Fruit fly (Drosophila melanogaster): ENCODE results near the gene CG14086.

The CG14086 gene

DNA sequence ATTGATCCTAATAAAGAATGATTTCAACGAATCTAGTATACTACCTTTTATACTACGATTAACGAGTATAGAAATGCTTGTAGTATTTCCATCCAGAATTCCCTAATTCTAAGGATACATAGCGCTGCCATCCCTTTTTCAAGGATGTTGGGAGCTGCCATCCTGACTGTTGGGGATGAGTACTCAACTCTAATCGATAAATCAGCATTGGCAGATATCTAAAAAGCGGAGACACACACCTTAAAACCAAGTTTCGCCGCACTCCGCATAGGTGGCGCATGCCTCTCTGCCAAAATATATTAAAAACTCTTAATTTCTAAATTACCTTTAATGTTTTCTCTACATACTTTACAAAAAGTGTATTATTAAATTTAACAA, 18.6 kb downstream of the CG14086 start, which contains the start of gene fal (continued):
- TF ChIP-seq CG10366 (GFP tag; IDR thresholded peaks at IDR 0.05): no peak; the same call in 1 of the 2 replicates
- peak; percentile 51 for TF ChIP-seq CG11504 (tag; optimal IDR thresholded peaks at IDR 0.05)
- TF ChIP-seq mam (GFP tag; optimal IDR thresholded peaks at IDR 0.05): peak; percentile 7
- TF ChIP-seq insv (GFP tag; optimal IDR thresholded peaks at IDR 0.05): no peak
- no peak; the same call in 1 of the 2 replicates for TF ChIP-seq sisA (GFP tag; IDR thresholded peaks at IDR 0.05)
- TF ChIP-seq Elba2 (GFP tag; optimal IDR thresholded peaks at IDR 0.05): peak; percentile 8
- peak; percentile 34 for TF ChIP-seq ssp (GFP tag; IDR thresholded peaks at IDR 0.05)
- peak; percentile 43 for TF ChIP-seq CG2712 (tag; optimal IDR thresholded peaks at IDR 0.05)
- TF ChIP-seq Bgb (GFP tag; IDR thresholded peaks at IDR 0.05; ENCODE audit: partially characterized antibody): peak; percentile 64
- TF ChIP-seq ind (GFP tag; optimal IDR thresholded peaks at IDR 0.05): peak; percentile 25
- TF ChIP-seq dysf (GFP tag; IDR thresholded peaks at IDR 0.05): 0 out of 3 replicates have a peak, but pooled peaks have one; percentile 29
- TF ChIP-seq CG10267 (tag; optimal IDR thresholded peaks at IDR 0.05): peak; percentile 28
- TF ChIP-seq Ptx1 (GFP tag; IDR thresholded peaks at IDR 0.05): peak; percentile 28; the same call in 1 of the 2 replicates
- TF ChIP-seq Atf-2 (GFP tag; optimal IDR thresholded peaks at IDR 0.05): peak; percentile 20
- TF ChIP-seq br (optimal IDR thresholded peaks at IDR 0.05): no peak
- TF ChIP-seq Lhr (GFP tag; optimal IDR thresholded peaks at IDR 0.05): peak; percentile 91
- peak; percentile 6 for TF ChIP-seq CG4854 (GFP tag; optimal IDR thresholded peaks at IDR 0.05)
- TF ChIP-seq CG9797 (GFP tag; optimal IDR thresholded peaks at IDR 0.05): peak; percentile 32
- peak; percentile 82 for TF ChIP-seq stwl (tag; optimal IDR thresholded peaks at IDR 0.05)
- no peak for TF ChIP-seq p53 (GFP tag; optimal IDR thresholded peaks at IDR 0.05)
- TF ChIP-seq Sry-δ (GFP tag; optimal IDR thresholded peaks at IDR 0.05): peak; percentile 90
- TF ChIP-seq knrl (GFP tag; IDR thresholded peaks at IDR 0.05; ENCODE audit: partially characterized antibody): peak; percentile 62
- TF ChIP-seq Pdp1 (GFP tag; optimal IDR thresholded peaks at IDR 0.05): peak in 1 of 2 experiments; percentile 19
- TF ChIP-seq nmo (GFP tag; optimal IDR thresholded peaks at IDR 0.05): peak; percentile 63
- TF ChIP-seq CG10654 (GFP tag; optimal IDR thresholded peaks at IDR 0.05): peak; percentile 13
- TF ChIP-seq Hsf (GFP tag; optimal IDR thresholded peaks at IDR 0.05): peak; percentile 45
- no peak for TF ChIP-seq CG1832 (GFP tag; optimal IDR thresholded peaks at IDR 0.05)
- TF ChIP-seq CG17612 (GFP tag; IDR thresholded peaks at IDR 0.05): 0 out of 2 replicates have a peak, but pooled peaks have one; percentile 4
- TF ChIP-seq CG18619 (GFP tag; optimal IDR thresholded peaks at IDR 0.05): no peak
- no peak for TF ChIP-seq CG10462 (GFP tag; optimal IDR thresholded peaks at IDR 0.05)
- TF ChIP-seq vnd (GFP tag; IDR thresholded peaks at IDR 0.05; ENCODE audit: partially characterized antibody): no peak
- TF ChIP-seq Max (GFP tag; optimal IDR thresholded peaks at IDR 0.05): peak; percentile 11
- peak; percentile 9; the same call in 1 of the 4 replicates for TF ChIP-seq Gug (GFP tag; IDR thresholded peaks at IDR 0.05)
- TF ChIP-seq Hmr (GFP tag; optimal IDR thresholded peaks at IDR 0.05): peak; percentile 62
- TF ChIP-seq bcd (GFP tag; optimal IDR thresholded peaks at IDR 0.05): peak; percentile 11
- TF ChIP-seq CG12769 (tag; optimal IDR thresholded peaks at IDR 0.05): no peak
- TF ChIP-seq CG9817 (tag; optimal IDR thresholded peaks at IDR 0.05): peak; percentile 27
- TF ChIP-seq CG2129 (GFP tag; IDR thresholded peaks at IDR 0.05; ENCODE audit: partially characterized antibody): no peak
- peak; percentile 65 for TF ChIP-seq CG4424 (GFP tag; optimal IDR thresholded peaks at IDR 0.05)
- TF ChIP-seq row (GFP tag; IDR thresholded peaks at IDR 0.05): no peak; the same call in 2 of the 3 replicates
- TF ChIP-seq Fer3 (tag; optimal IDR thresholded peaks at IDR 0.05): no peak
- no peak for TF ChIP-seq CG33557 (GFP tag; optimal IDR thresholded peaks at IDR 0.05)
- TF ChIP-seq tin (GFP tag; optimal IDR thresholded peaks at IDR 0.05): peak; percentile 26
- 0 out of 3 replicates have a peak, but pooled peaks have one; percentile 26 for TF ChIP-seq Mrtf (GFP tag; IDR thresholded peaks at IDR 0.05)
- TF ChIP-seq Rfx (GFP tag; IDR thresholded peaks at IDR 0.05): peak; percentile 50; the same call in 1 of the 2 replicates
- TF ChIP-seq Dek (tag; optimal IDR thresholded peaks at IDR 0.05): no peak
- TF ChIP-seq tgo (GFP tag; IDR thresholded peaks at IDR 0.05): peak; percentile 23; the same call in 1 of the 3 replicates
- no peak for TF ChIP-seq jigr1 (GFP tag; IDR thresholded peaks at IDR 0.05)
- TF ChIP-seq BEAF-32 (GFP tag; optimal IDR thresholded peaks at IDR 0.05): peak; percentile 70
- TF ChIP-seq CG30403 (GFP tag; optimal IDR thresholded peaks at IDR 0.05): peak; percentile 41

Measured in whole organism, embryonic.